Worm (Caenorhabditis elegans) whole organism, midembryonic: ENCODE data around the gene T19D12.10.
A peak's percentile ranks its signal among the peaks of the same experiment; 100 is the strongest.

ENCODE experiments used
- T22C8.4 ChIP-seq: fragments of 200-800 bp; sonication (Bioruptor generic); IDR thresholded peaks from 2 replicates; pipeline ENCODE4 v1.3.6; 2022; ENCODE audit warnings: missing genetic modification characterization, missing compliant biosample characterization
- cog-1 ChIP-seq: sonication (generic microtip); optimal IDR thresholded peaks from 2 replicates; lab custom pipeline; 2016; ENCODE audit warnings: missing genetic modification characterization, missing compliant biosample characterization
- flt-1 ChIP-seq: fragments of 200-800 bp; sonication (Bioruptor generic); IDR thresholded peaks from 2 replicates; pipeline ENCODE4 v1.3.6; 2022; ENCODE audit warnings: missing genetic modification characterization, missing compliant biosample characterization
- klf-2 ChIP-seq: fragments of 200-800 bp; sonication (Bioruptor generic); conservative IDR thresholded peaks from 2 replicates; pipeline ENCODE4 v1.3.6; 2022; ENCODE audit warnings: missing genetic modification reagents, missing genetic modification characterization, missing compliant biosample characterization
- med-1 ChIP-seq: sonication (generic microtip); optimal IDR thresholded peaks from 2 replicates; lab custom pipeline; 2017; ENCODE audit warnings: missing genetic modification characterization, mild to moderate bottlenecking, missing compliant biosample characterization, antibody characterized with exemption, missing genetic modification reagents; ENCODE audit not compliant: insufficient read depth
- ref-1 ChIP-seq: fragments of 200-800 bp; sonication (Bioruptor generic); conservative IDR thresholded peaks from 2 replicates; pipeline ENCODE4 v1.3.6; 2022; ENCODE audit warnings: missing genetic modification reagents, missing genetic modification characterization, missing compliant biosample characterization
- tab-1 ChIP-seq: fragments of 200-800 bp; sonication (Bioruptor generic); IDR thresholded peaks from 2 replicates; pipeline ENCODE4 v1.3.6; 2022; ENCODE audit warnings: missing genetic modification characterization, missing compliant biosample characterization
- ztf-23 ChIP-seq: fragments of 200-800 bp; sonication (Bioruptor generic); IDR thresholded peaks from 2 replicates; pipeline ENCODE4 v1.3.6; 2022; ENCODE audit warnings: missing genetic modification reagents, missing genetic modification characterization, missing compliant biosample characterization
- ztf-29 ChIP-seq: fragments of 200-800 bp; sonication (Bioruptor generic); IDR thresholded peaks from 2 replicates; pipeline ENCODE4 v1.3.6; 2022; ENCODE audit warnings: missing genetic modification reagents, missing genetic modification characterization, missing compliant biosample characterization

The T19D12.10 gene

ce11 chrII:6615232-6616029 is 43.2 kb downstream of the T19D12.10 start:
- TF ChIP-seq ref-1 (GFP tag; lab: Robert Waterston, UW) (no peak), ztf-23 (GFP tag; lab: Robert Waterston, UW) (no peak), tab-1 (GFP tag; lab: Robert Waterston, UW) (no peak)

ce11 chrII:6614500-6614899 is 44.2 kb downstream of the T19D12.10 start:
- TF ChIP-seq ztf-23 (GFP tag; lab: Robert Waterston, UW) (no peak), cog-1 (tag; lab: Kevin White, UChicago) (no peak), ref-1 (GFP tag; lab: Robert Waterston, UW) (no peak), ztf-29 (GFP tag; lab: Robert Waterston, UW) (no peak), med-1 (GFP tag; lab: Kevin White, UChicago) (no peak), tab-1 (GFP tag; lab: Robert Waterston, UW) (no peak), klf-2 (GFP tag; lab: Robert Waterston, UW) (no peak)

ce11 chrII:6612544-6612943 is 46.1 kb downstream of the T19D12.10 start:
- TF ChIP-seq klf-2 (GFP tag; lab: Robert Waterston, UW), result no peak
- TF ChIP-seq ref-1 (GFP tag; lab: Robert Waterston, UW), result no peak
- TF ChIP-seq cog-1 (tag; lab: Kevin White, UChicago), result no peak

- TF ChIP-seq ztf-23 (GFP tag; lab: Robert Waterston, UW) (no peak), tab-1 (GFP tag; lab: Robert Waterston, UW) (no peak), T22C8.4 (GFP tag; lab: Robert Waterston, UW) (no peak), ref-1 (GFP tag; lab: Robert Waterston, UW) (no peak), cog-1 (tag; lab: Kevin White, UChicago) (no peak), flt-1 (GFP tag; lab: Robert Waterston, UW) (no peak), klf-2 (GFP tag; lab: Robert Waterston, UW) (no peak), ztf-29 (GFP tag; lab: Robert Waterston, UW) (no peak), med-1 (GFP tag; lab: Kevin White, UChicago) (no peak)
These were observed 48.4 kb downstream of the T19D12.10 start for ce11 chrII:6610262-6610661.

ce11 chrII:6609315-6609842 is 49.3 kb downstream of the T19D12.10 start, which contains the start of gene epg-5:
epg-5 (minus strand) TSS chrII:6609365.
- TF ChIP-seq ztf-29 (GFP tag; lab: Robert Waterston, UW) (no peak), T22C8.4 (GFP tag; lab: Robert Waterston, UW) (peak; percentile 51; the same call in 1 of the 2 replicates)

ce11 chrII:6608626-6609025 is 50.0 kb downstream of the T19D12.10 start:
- TF ChIP-seq ref-1 (GFP tag; lab: Robert Waterston, UW) (no peak), flt-1 (GFP tag; lab: Robert Waterston, UW) (no peak), T22C8.4 (GFP tag; lab: Robert Waterston, UW) (no peak), tab-1 (GFP tag; lab: Robert Waterston, UW) (no peak), cog-1 (tag; lab: Kevin White, UChicago) (no peak), med-1 (GFP tag; lab: Kevin White, UChicago) (no peak), ztf-23 (GFP tag; lab: Robert Waterston, UW) (no peak), ztf-29 (GFP tag; lab: Robert Waterston, UW) (no peak), klf-2 (GFP tag; lab: Robert Waterston, UW) (no peak)
